Worm (Caenorhabditis elegans): ENCODE results near the gene srx-39.

DNA sequence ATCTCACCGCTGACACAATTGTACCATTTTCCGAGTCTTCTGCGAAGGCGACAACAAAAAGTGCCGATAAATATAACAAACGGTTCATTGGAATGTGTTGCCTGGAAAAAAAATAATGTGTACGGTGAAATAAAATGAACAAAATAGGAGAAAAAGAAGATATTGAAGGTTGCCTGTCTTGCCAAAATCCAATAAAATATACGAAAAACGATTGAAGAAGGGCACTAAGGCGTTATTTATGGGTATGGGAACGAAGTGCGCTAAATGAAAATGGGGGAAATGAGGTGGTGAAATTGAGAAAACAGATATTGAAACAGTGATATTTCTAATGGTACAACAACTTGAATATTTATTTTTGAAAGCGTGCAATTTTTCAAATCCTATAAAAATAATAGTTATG lies 40.7 kb upstream of the srx-39 start, which contains the start of gene Y47A7.2:
- no peak for TF ChIP-seq dao-5 (tag; optimal IDR thresholded peaks at IDR 0.05)
- TF ChIP-seq him-1 (tag; optimal IDR thresholded peaks at IDR 0.05) = no peak
- TF ChIP-seq W03F9.2 (tag; optimal IDR thresholded peaks at IDR 0.05) = no peak
